Worm (Caenorhabditis elegans): Measurements from ENCODE around the gene pax-1.

- TF ChIP-seq elt-2 (tag; optimal IDR thresholded peaks at IDR 0.05) (no peak), egl-5 (tag; optimal IDR thresholded peaks at IDR 0.05) (no peak)
Measured at ce11 chrV:8190430-8190829, 34.3 kb upstream of the pax-1 start, which contains the start of gene F20D6.1.
